Fruit fly (Drosophila melanogaster): Measurements from ENCODE around the gene RpL8.

dm6 chr3L:2544435-2545076 is 42.7 kb upstream of the RpL8 start:
- TF ChIP-seq Dll (optimal IDR thresholded peaks at IDR 0.05) (no peak), pan (optimal IDR thresholded peaks at IDR 0.05) (no peak), psq (optimal IDR thresholded peaks at IDR 0.05) (no peak), usp (GFP tag; optimal IDR thresholded peaks at IDR 0.05) (no peak)
